Worm (Caenorhabditis elegans) whole organism, L3 larva: ENCODE measurements around the gene islo-1.

Experiments used
- ceh-82 ChIP-seq: fragments of 150-350 bp; optimal IDR thresholded peaks from 2 replicates; lab custom pipeline; 2014; ENCODE audit warnings: missing biosample characterization, missing genetic modification characterization
- snpc-4 ChIP-seq: fragments of 150-350 bp; optimal IDR thresholded peaks from 2 replicates; lab custom pipeline; 2014; ENCODE audit warnings: missing biosample characterization, missing genetic modification characterization

ce11 chrIV:8133536-8133935 lies 2.7 kb upstream of the islo-1 start, which contains the start of gene sph-1:
- no peak for TF ChIP-seq ceh-82 (tag; lab: Kevin White, UChicago)
- TF ChIP-seq snpc-4 (tag; lab: Kevin White, UChicago), result no peak
